Worm (Caenorhabditis elegans) whole organism, L3 larva: ENCODE data around the gene cam-1.

ENCODE experiments used
- ama-1 ChIP-seq: fragments of 150-350 bp; optimal IDR thresholded peaks from 2 replicates; lab custom pipeline; 2018
- ceh-82 ChIP-seq: fragments of 150-350 bp; optimal IDR thresholded peaks from 2 replicates; lab custom pipeline; 2014; ENCODE audit warnings: missing biosample characterization, missing genetic modification characterization
- egl-27 ChIP-seq: sonication (generic microtip); optimal IDR thresholded peaks from 4 replicates; lab custom pipeline; 2017; ENCODE audit warnings: missing biosample characterization, missing genetic modification reagents, missing genetic modification characterization
- elt-2 ChIP-seq: sonication (generic microtip); optimal IDR thresholded peaks from 2 replicates; lab custom pipeline; 2016; ENCODE audit warnings: missing genetic modification reagents, mild to moderate bottlenecking, missing genetic modification characterization, missing compliant biosample characterization
- mml-1 ChIP-seq: fragments of 150-350 bp; sonication (generic microtip); optimal IDR thresholded peaks from 3 replicates; lab custom pipeline; 2014; ENCODE audit warnings: missing biosample characterization, missing genetic modification characterization
- nhr-11 ChIP-seq: fragments of 150-350 bp; optimal IDR thresholded peaks from 2 replicates; lab custom pipeline; 2014; ENCODE audit warnings: missing biosample characterization, missing genetic modification characterization
- nhr-237 ChIP-seq: fragments of 150-350 bp; optimal IDR thresholded peaks from 2 replicates; lab custom pipeline; 2014; ENCODE audit warnings: missing biosample characterization, missing genetic modification characterization
- nhr-28 ChIP-seq: fragments of 150-350 bp; optimal IDR thresholded peaks from 2 replicates; lab custom pipeline; 2014; ENCODE audit warnings: missing biosample characterization, missing genetic modification characterization
- pha-4 ChIP-seq: fragments of 150-350 bp; optimal IDR thresholded peaks from 2 replicates; lab custom pipeline; 2014; ENCODE audit warnings: missing biosample characterization, missing genetic modification reagents, missing genetic modification characterization
- skn-1 ChIP-seq: fragments of 150-350 bp; optimal IDR thresholded peaks from 2 replicates; lab custom pipeline; 2014; ENCODE audit warnings: missing biosample characterization, missing genetic modification characterization
- tbx-2 ChIP-seq: sonication (generic microtip); optimal IDR thresholded peaks from 2 replicates; lab custom pipeline; 2016; ENCODE audit warnings: mild to moderate bottlenecking, missing genetic modification characterization, missing compliant biosample characterization
- ztf-4 ChIP-seq: fragments of 150-350 bp; optimal IDR thresholded peaks from 2 replicates; lab custom pipeline; 2014; ENCODE audit warnings: missing biosample characterization, missing genetic modification characterization

ce11 chrII:9347444-9347843 lies 37.3 kb upstream of the cam-1 start:
- no peak for TF ChIP-seq ama-1 (lab: Kevin White, UChicago)
- no peak for TF ChIP-seq nhr-237 (tag; lab: Kevin White, UChicago)
- TF ChIP-seq tbx-2 (tag; lab: Kevin White, UChicago): no peak
- no peak for TF ChIP-seq nhr-11 (tag; lab: Kevin White, UChicago)
- no peak for TF ChIP-seq nhr-28
- TF ChIP-seq pha-4 (tag; lab: Kevin White, UChicago): no peak
- TF ChIP-seq skn-1 (tag; lab: Kevin White, UChicago): no peak
- TF ChIP-seq ceh-82 (tag; lab: Kevin White, UChicago): no peak
- TF ChIP-seq egl-27 (tag; lab: Kevin White, UChicago): no peak
- TF ChIP-seq mml-1 (tag; lab: Kevin White, UChicago): no peak
- TF ChIP-seq elt-2: no peak
- no peak for TF ChIP-seq ztf-4
